Fruit fly (Drosophila melanogaster) whole organism, prepupa: ENCODE results near the gene CrebA.

Source experiments
- CG11294 ChIP-seq: fragments of 200-800 bp; sonication (Bioruptor generic); IDR thresholded peaks from 2 replicates; pipeline ENCODE4 v1.3.6; 2022; ENCODE audit warnings: missing biosample characterization, missing genetic modification characterization
- CG11762 ChIP-seq: fragments of 200-800 bp; sonication (Bioruptor generic); optimal IDR thresholded peaks from 3 replicates; lab custom pipeline; 2016; ENCODE audit warnings: missing biosample characterization, missing genetic modification characterization; ENCODE audit not compliant: insufficient read depth
- CG6854 ChIP-seq: fragments of 200-800 bp; sonication (Bioruptor generic); optimal IDR thresholded peaks from 2 replicates; lab custom pipeline; 2017; ENCODE audit warnings: missing biosample characterization, mild to moderate bottlenecking, missing genetic modification characterization
- Ets21C ChIP-seq: fragments of 200-800 bp; sonication (Bioruptor generic); optimal IDR thresholded peaks from 3 replicates; lab custom pipeline; 2016; ENCODE audit warnings: missing biosample characterization, missing genetic modification characterization
- Hr38 ChIP-seq: sonication (Bioruptor generic); optimal IDR thresholded peaks from 2 replicates; lab custom pipeline; 2016; ENCODE audit warnings: missing biosample characterization, missing genetic modification characterization
- Hr39 ChIP-seq: fragments of 200-800 bp; sonication (Bioruptor generic); optimal IDR thresholded peaks from 2 replicates; lab custom pipeline; 2016; ENCODE audit warnings: missing biosample characterization, missing genetic modification characterization
- Sox102F ChIP-seq: fragments of 200-800 bp; sonication (Bioruptor generic); optimal IDR thresholded peaks from 2 replicates; lab custom pipeline; 2016; ENCODE audit warnings: missing biosample characterization, mild to moderate bottlenecking, missing genetic modification characterization
- achi ChIP-seq: fragments of 200-800 bp; sonication (Bioruptor generic); optimal IDR thresholded peaks from 3 replicates; lab custom pipeline; 2016; ENCODE audit warnings: missing biosample characterization, missing genetic modification characterization
- cyc ChIP-seq: fragments of 200-800 bp; sonication (Bioruptor generic); optimal IDR thresholded peaks from 3 replicates; lab custom pipeline; 2016; ENCODE audit warnings: missing biosample characterization, missing genetic modification characterization
- eg ChIP-seq: fragments of 200-800 bp; sonication (Bioruptor generic); IDR thresholded peaks from 3 replicates; pipeline ENCODE4 v1.3.6; 2022; ENCODE audit warnings: missing biosample characterization, missing genetic modification characterization
- esn ChIP-seq: fragments of 200-800 bp; sonication (Bioruptor generic); optimal IDR thresholded peaks from 2 replicates; lab custom pipeline; 2016; ENCODE audit warnings: missing biosample characterization, mild to moderate bottlenecking, missing genetic modification characterization, moderate library complexity
- net ChIP-seq: fragments of 200-800 bp; sonication (Bioruptor generic); optimal IDR thresholded peaks from 3 replicates; lab custom pipeline; 2016; ENCODE audit warnings: missing biosample characterization, missing genetic modification characterization
- spab ChIP-seq: fragments of 200-800 bp; sonication (Bioruptor generic); optimal IDR thresholded peaks from 2 replicates; lab custom pipeline; 2017; ENCODE audit warnings: missing biosample characterization, mild to moderate bottlenecking, missing genetic modification characterization, missing genetic modification reagents

DNA sequence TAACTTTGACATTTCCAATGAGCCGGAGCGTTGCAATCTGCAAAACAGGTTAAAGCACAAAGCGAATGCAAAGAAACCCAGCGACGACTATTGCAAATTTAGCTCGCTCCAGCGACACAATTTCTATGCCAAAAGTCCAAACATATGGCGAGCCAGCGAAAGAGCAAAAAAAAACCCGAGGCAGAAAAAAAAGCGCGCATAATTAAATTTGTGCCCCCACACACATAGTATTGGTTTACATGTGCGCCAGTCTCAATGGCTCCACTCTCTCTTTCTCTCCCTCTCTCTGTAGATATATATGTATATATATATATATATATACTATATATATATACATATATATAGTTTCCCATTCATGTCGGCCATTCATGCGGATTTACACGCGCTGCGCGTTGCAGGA is 5.5 kb downstream of the CrebA start:
- TF ChIP-seq eg (GFP tag; lab: Robert Waterston, UW) (peak; percentile 41; the same call in 1 of the 3 replicates), CG11294 (no peak), spab (GFP tag; lab: Kevin White, UChicago) (no peak), Ets21C (GFP tag; lab: Kevin White, UChicago) (no peak), CG6854 (GFP tag; lab: Kevin White, UChicago) (no peak), Sox102F (GFP tag; lab: Kevin White, UChicago) (no peak), net (GFP tag; lab: Kevin White, UChicago) (no peak), cyc (no peak), CG11762 (GFP tag; lab: Kevin White, UChicago) (no peak), achi (no peak), esn (no peak), Hr38 (GFP tag; lab: Kevin White, UChicago) (no peak), Hr39 (GFP tag; lab: Kevin White, UChicago) (no peak)
